Fruit fly (Drosophila melanogaster): ENCODE measurements around the gene barr.

DNA sequence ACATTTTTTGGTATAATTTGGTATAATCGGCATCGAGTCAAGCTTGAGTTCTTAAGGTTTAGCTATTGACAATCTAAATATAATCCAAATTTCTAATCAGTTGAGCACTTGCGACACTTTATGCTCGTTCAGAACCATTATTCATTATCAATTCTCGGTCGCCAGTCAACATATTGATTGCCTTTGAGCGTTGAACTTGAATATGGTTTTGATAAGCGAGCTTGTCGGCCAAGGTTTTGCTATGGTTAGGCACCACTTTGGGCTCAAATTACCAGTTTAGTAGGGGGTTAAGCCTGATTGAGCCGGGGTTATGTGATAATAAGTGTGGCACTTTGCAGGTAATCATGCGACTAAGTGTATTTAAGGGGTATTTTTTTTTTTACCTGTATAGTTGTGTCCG, 13.2 kb upstream of the barr start:
- TF ChIP-seq CG8478 (optimal IDR thresholded peaks at IDR 0.05) (no peak), CTCF (optimal IDR thresholded peaks at IDR 0.05) (no peak)
